Fruit fly (Drosophila melanogaster) whole organism, embryonic: ENCODE measurements around the gene CG17264.
A peak's percentile ranks its signal among the peaks of the same experiment; 100 is the strongest.

ENCODE experiments used
- Aef1 ChIP-seq: fragments of 200-800 bp; sonication (Bioruptor generic); IDR thresholded peaks from 3 replicates; pipeline ENCODE4 v1.3.6; 2022; ENCODE audit warnings: missing biosample characterization, missing genetic modification characterization
- BEAF-32 ChIP-seq: fragments of 200-800 bp; sonication (Bioruptor generic); optimal IDR thresholded peaks from 3 replicates; lab custom pipeline; 2017; ENCODE audit warnings: missing biosample characterization, missing genetic modification characterization, mild to moderate bottlenecking, moderate library complexity, missing genetic modification reagents
- Bgb ChIP-seq: fragments of 200-800 bp; sonication (Bioruptor generic); IDR thresholded peaks from 2 replicates; pipeline ENCODE4 v1.3.6; 2022; ENCODE audit warnings: missing biosample characterization, missing genetic modification characterization; ENCODE audit not compliant: partially characterized antibody
- Blimp-1 ChIP-seq: fragments of 200-800 bp; sonication (Bioruptor generic); optimal IDR thresholded peaks from 3 replicates; lab custom pipeline; 2018; ENCODE audit warnings: missing biosample characterization, missing genetic modification characterization, mild to moderate bottlenecking, moderate library complexity, missing genetic modification reagents
- CG10366 ChIP-seq: fragments of 200-800 bp; sonication (Bioruptor generic); IDR thresholded peaks from 2 replicates; pipeline ENCODE4 v1.3.6; 2022; ENCODE audit warnings: missing biosample characterization, missing genetic modification characterization
- CG10654 ChIP-seq: fragments of 200-800 bp; sonication (Bioruptor generic); optimal IDR thresholded peaks from 2 replicates; lab custom pipeline; 2016; ENCODE audit warnings: missing biosample characterization, missing genetic modification characterization
- CG12155 ChIP-seq: fragments of 200-800 bp; sonication (Bioruptor generic); optimal IDR thresholded peaks from 3 replicates; lab custom pipeline; 2016; ENCODE audit warnings: missing biosample characterization, missing genetic modification characterization
- CG12942 ChIP-seq: fragments of 200-800 bp; sonication (Bioruptor generic); optimal IDR thresholded peaks from 3 replicates; lab custom pipeline; 2016; ENCODE audit warnings: missing biosample characterization, missing genetic modification characterization
- CG13424 ChIP-seq: fragments of 200-800 bp; sonication (Bioruptor generic); optimal IDR thresholded peaks from 2 replicates; lab custom pipeline; 2019; ENCODE audit warnings: missing biosample characterization, mild to moderate bottlenecking, missing genetic modification characterization, moderate library complexity
- CG14441 ChIP-seq: fragments of 200-800 bp; sonication (Bioruptor generic); IDR thresholded peaks from 2 replicates; pipeline ENCODE4 v1.3.6; 2022; ENCODE audit warnings: missing biosample characterization, missing genetic modification characterization
- CG17186 ChIP-seq: fragments of 200-800 bp; sonication (Bioruptor generic); optimal IDR thresholded peaks from 3 replicates; lab custom pipeline; 2017; ENCODE audit warnings: missing biosample characterization, missing genetic modification reagents, missing genetic modification characterization
- CG17328 ChIP-seq: fragments of 200-800 bp; sonication (Bioruptor generic); IDR thresholded peaks from 2 replicates; pipeline ENCODE4 v1.3.6; 2022; ENCODE audit warnings: missing biosample characterization, missing genetic modification characterization
- CG17361 ChIP-seq: fragments of 200-800 bp; sonication (Bioruptor generic); IDR thresholded peaks from 3 replicates; pipeline ENCODE4 v1.3.6; 2022; ENCODE audit warnings: missing biosample characterization, missing genetic modification characterization
- CG17912 ChIP-seq: fragments of 200-800 bp; sonication (Bioruptor generic); optimal IDR thresholded peaks from 2 replicates; lab custom pipeline; 2018; ENCODE audit warnings: missing biosample characterization, mild to moderate bottlenecking, missing genetic modification characterization
- CG18262 ChIP-seq: fragments of 200-800 bp; optimal IDR thresholded peaks from 3 replicates; lab custom pipeline; 2019; ENCODE audit warnings: missing biosample characterization, mild to moderate bottlenecking, missing genetic modification characterization, moderate library complexity
- CG2120 ChIP-seq: fragments of 200-800 bp; sonication (Bioruptor generic); optimal IDR thresholded peaks from 3 replicates; lab custom pipeline; 2016; ENCODE audit warnings: missing biosample characterization, missing genetic modification characterization
- CG3281 ChIP-seq: fragments of 200-800 bp; sonication (Bioruptor generic); optimal IDR thresholded peaks from 3 replicates; lab custom pipeline; 2017; ENCODE audit warnings: missing biosample characterization, mild to moderate bottlenecking, missing genetic modification characterization
- CG34422 ChIP-seq: fragments of 200-800 bp; sonication (Bioruptor generic); IDR thresholded peaks from 3 replicates; pipeline ENCODE4 v1.3.6; 2022; ENCODE audit warnings: missing biosample characterization, missing genetic modification characterization
- CG4707 ChIP-seq: fragments of 200-800 bp; sonication (Bioruptor generic); optimal IDR thresholded peaks from 2 replicates; lab custom pipeline; 2018; ENCODE audit warnings: missing biosample characterization, mild to moderate bottlenecking, missing genetic modification characterization, moderate library complexity
- CG5245 ChIP-seq: fragments of 200-800 bp; sonication (Bioruptor generic); optimal IDR thresholded peaks from 3 replicates; lab custom pipeline; 2016; ENCODE audit warnings: missing biosample characterization, missing genetic modification characterization
- CG7963 ChIP-seq: fragments of 200-800 bp; sonication (Bioruptor generic); IDR thresholded peaks from 3 replicates; pipeline ENCODE4 v1.3.6; 2022; ENCODE audit warnings: missing biosample characterization, missing genetic modification characterization; ENCODE audit not compliant: partially characterized antibody
- CG8944 ChIP-seq: fragments of 200-800 bp; sonication (Bioruptor generic); optimal IDR thresholded peaks from 3 replicates; lab custom pipeline; 2016; ENCODE audit warnings: missing biosample characterization, missing genetic modification characterization
- CoRest ChIP-seq: fragments of 200-800 bp; sonication (Bioruptor generic); optimal IDR thresholded peaks from 3 replicates; lab custom pipeline; 2018; ENCODE audit warnings: missing biosample characterization, mild to moderate bottlenecking, missing genetic modification characterization, moderate library complexity
- D19B ChIP-seq: fragments of 200-800 bp; sonication (Bioruptor generic); optimal IDR thresholded peaks from 2 replicates; lab custom pipeline; 2017; ENCODE audit warnings: missing biosample characterization, mild to moderate bottlenecking, missing genetic modification characterization
- Doc2 ChIP-seq: fragments of 200-800 bp; sonication (Bioruptor generic); IDR thresholded peaks from 2 replicates; pipeline ENCODE4 v1.3.6; 2022; ENCODE audit warnings: missing biosample characterization, missing genetic modification characterization
- Fer2 ChIP-seq: fragments of 200-800 bp; sonication (Bioruptor generic); optimal IDR thresholded peaks from 2 replicates; lab custom pipeline; 2018; ENCODE audit warnings: missing biosample characterization, mild to moderate bottlenecking, missing genetic modification characterization, moderate library complexity
- GATAe ChIP-seq: fragments of 200-800 bp; sonication (Bioruptor generic); conservative IDR thresholded peaks from 2 replicates; pipeline ENCODE4 v1.3.6; 2022; ENCODE audit warnings: missing biosample characterization, missing genetic modification characterization
- HLH3B ChIP-seq: fragments of 200-800 bp; sonication (Bioruptor generic); IDR thresholded peaks from 2 replicates; pipeline ENCODE4 v1.3.6; 2022; ENCODE audit warnings: missing biosample characterization, missing genetic modification characterization
- Lim3 ChIP-seq: fragments of 200-800 bp; sonication (Bioruptor generic); IDR thresholded peaks from 2 replicates; pipeline ENCODE4 v1.3.6; 2022; ENCODE audit warnings: missing biosample characterization, missing genetic modification characterization
- Ptx1 ChIP-seq: fragments of 200-800 bp; sonication (Bioruptor generic); IDR thresholded peaks from 2 replicates; pipeline ENCODE4 v1.3.6; 2022; ENCODE audit warnings: missing biosample characterization, missing genetic modification characterization
- Stat92E ChIP-seq, 3 experiments: fragments of >200 bp in 2 of 3; fragments of 200-800 bp in 1 of 3; sonication (Bioruptor generic) in 1 of 3; optimal IDR thresholded peaks; 2 replicates each; lab custom pipeline; 2017 to 2019; ENCODE audit warnings: missing biosample characterization in 3 of 3, missing genetic modification characterization in 3 of 3, mild to moderate bottlenecking in 1 of 3, moderate library complexity in 1 of 3
- abd-A ChIP-seq: fragments of 200-800 bp; sonication (Bioruptor generic); optimal IDR thresholded peaks from 3 replicates; lab custom pipeline; 2019; ENCODE audit warnings: missing biosample characterization, mild to moderate bottlenecking, missing genetic modification characterization, moderate library complexity
- caup ChIP-seq: fragments of 200-800 bp; sonication (Bioruptor generic); optimal IDR thresholded peaks from 3 replicates; lab custom pipeline; 2017; ENCODE audit warnings: missing biosample characterization, mild to moderate bottlenecking, missing genetic modification characterization, moderate library complexity; ENCODE audit not compliant: severe bottlenecking
- dimm ChIP-seq: fragments of 200-800 bp; sonication (Bioruptor generic); IDR thresholded peaks from 2 replicates; pipeline ENCODE4 v1.3.6; 2022; ENCODE audit warnings: missing biosample characterization, missing genetic modification characterization
- esg ChIP-seq: fragments of 200-800 bp; sonication (Bioruptor generic); conservative IDR thresholded peaks from 2 replicates; pipeline ENCODE4 v1.3.6; 2022; ENCODE audit warnings: missing biosample characterization, missing genetic modification characterization
- eyg ChIP-seq: fragments of 200-800 bp; sonication (Bioruptor generic); optimal IDR thresholded peaks from 3 replicates; lab custom pipeline; 2016; ENCODE audit warnings: missing biosample characterization, missing genetic modification characterization
- fd96Cb ChIP-seq: fragments of 200-800 bp; sonication (Bioruptor generic); optimal IDR thresholded peaks from 2 replicates; lab custom pipeline; 2018; ENCODE audit warnings: missing biosample characterization, mild to moderate bottlenecking, missing genetic modification characterization, moderate library complexity
- fru ChIP-seq: fragments of >200 bp; optimal IDR thresholded peaks from 2 replicates; lab custom pipeline; 2017
- gfzf ChIP-seq: fragments of 200-800 bp; sonication (Bioruptor generic); optimal IDR thresholded peaks from 2 replicates; lab custom pipeline; 2016; ENCODE audit warnings: missing biosample characterization, mild to moderate bottlenecking, missing genetic modification characterization, moderate library complexity
- hth ChIP-seq: fragments of >200 bp; optimal IDR thresholded peaks from 2 replicates; lab custom pipeline; 2017; ENCODE audit warnings: inconsistent platforms
- kni ChIP-seq: fragments of 200-800 bp; sonication (Bioruptor generic); optimal IDR thresholded peaks from 3 replicates; lab custom pipeline; 2017; ENCODE audit warnings: mild to moderate bottlenecking, missing biosample characterization, missing genetic modification reagents, missing genetic modification characterization
- knrl ChIP-seq: fragments of 200-800 bp; sonication (Bioruptor generic); IDR thresholded peaks from 3 replicates; pipeline ENCODE4 v1.3.6; 2022; ENCODE audit warnings: missing biosample characterization, missing genetic modification characterization; ENCODE audit not compliant: partially characterized antibody
- lilli ChIP-seq: fragments of 200-800 bp; sonication (Bioruptor generic); optimal IDR thresholded peaks from 3 replicates; lab custom pipeline; 2016; ENCODE audit warnings: missing biosample characterization, missing genetic modification characterization
- lmd ChIP-seq: fragments of 200-800 bp; sonication (Bioruptor generic); IDR thresholded peaks from 2 replicates; pipeline ENCODE4 v1.3.6; 2022; ENCODE audit warnings: missing biosample characterization, missing genetic modification characterization
- lola ChIP-seq, 3 experiments: fragments of >200 bp in 2 of 3; fragments of 200-800 bp in 1 of 3; sonication (Bioruptor generic) in 1 of 3; optimal IDR thresholded peaks; 2 replicates each; lab custom pipeline; 2017 to 2019; ENCODE audit warnings: missing biosample characterization in 3 of 3, missing genetic modification characterization in 3 of 3, mild to moderate bottlenecking in 1 of 3, moderate library complexity in 1 of 3
- nerfin-1 ChIP-seq: fragments of 200-800 bp; sonication (Bioruptor generic); optimal IDR thresholded peaks from 3 replicates; lab custom pipeline; 2019; ENCODE audit warnings: missing biosample characterization, mild to moderate bottlenecking, missing genetic modification characterization, moderate library complexity
- row ChIP-seq: fragments of 200-800 bp; sonication (Bioruptor generic); IDR thresholded peaks from 3 replicates; pipeline ENCODE4 v1.3.6; 2022; ENCODE audit warnings: missing biosample characterization, missing genetic modification characterization
- schlank ChIP-seq: fragments of 200-800 bp; sonication (Bioruptor generic); optimal IDR thresholded peaks from 2 replicates; lab custom pipeline; 2018; ENCODE audit warnings: missing biosample characterization, mild to moderate bottlenecking, missing genetic modification characterization
- tin ChIP-seq: fragments of 200-800 bp; sonication (Bioruptor generic); optimal IDR thresholded peaks from 3 replicates; lab custom pipeline; 2016; ENCODE audit warnings: missing biosample characterization, missing genetic modification characterization
- ttk ChIP-seq: fragments of 200-800 bp; sonication (Bioruptor generic); IDR thresholded peaks from 2 replicates; pipeline ENCODE4 v2.1.2; 2022; ENCODE audit warnings: missing biosample characterization, missing genetic modification characterization

CG17264 gene

DNA sequence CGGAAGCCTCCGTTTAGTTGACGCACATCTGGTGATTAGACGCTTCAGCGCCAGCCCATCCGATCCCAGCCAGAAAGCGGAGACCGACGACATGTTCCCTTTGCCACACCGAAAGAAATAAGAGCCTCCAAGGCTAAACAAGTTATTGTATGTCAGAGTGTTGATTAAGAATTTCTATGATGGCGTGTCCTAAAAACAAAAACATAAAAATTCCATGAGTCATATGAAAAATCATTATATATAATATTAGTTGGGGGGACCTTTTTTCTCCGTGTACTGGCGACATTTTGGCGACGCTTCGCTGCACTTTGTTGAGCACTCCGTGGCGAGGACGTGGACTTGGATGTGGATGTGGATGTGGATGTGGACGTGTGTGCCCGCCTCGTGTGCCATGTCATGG is 5.5 kb upstream of the CG17264 start (continued):
- peak; percentile 42 for TF ChIP-seq CG18262 (tag; lab: Kevin White, UChicago)
- no peak for TF ChIP-seq GATAe (GFP tag; lab: Robert Waterston, UW)
- no peak for TF ChIP-seq knrl (GFP tag; lab: Robert Waterston, UW)
- TF ChIP-seq kni = no peak
- no peak for TF ChIP-seq CG3281 (GFP tag; lab: Kevin White, UChicago)
- peak; percentile 28 for TF ChIP-seq CG13424 (tag; lab: Kevin White, UChicago)
- no peak for TF ChIP-seq Lim3
- TF ChIP-seq CG12155 (GFP tag; lab: Kevin White, UChicago) = no peak
- TF ChIP-seq hth (lab: Kevin White, UChicago) = no peak
- no peak for TF ChIP-seq D19B (GFP tag; lab: Kevin White, UChicago)
- TF ChIP-seq CG17912 = no peak
- TF ChIP-seq esg (GFP tag; lab: Robert Waterston, UW) = peak; percentile 10; the same call in 1 of the 2 replicates
- peak; percentile 34 for TF ChIP-seq tin (GFP tag; lab: Kevin White, UChicago)
- no peak for TF ChIP-seq CG8944 (GFP tag; lab: Kevin White, UChicago)
- TF ChIP-seq CG4707 (GFP tag; lab: Kevin White, UChicago) = no peak
- peak; percentile 44; the same call in 1 of the 2 replicates for TF ChIP-seq lmd (GFP tag; lab: Robert Waterston, UW)
- 0 out of 2 replicates have a peak, but pooled peaks have one; percentile 23 for TF ChIP-seq ttk (GFP tag; lab: Robert Waterston, UW)
- TF ChIP-seq CG34422 (GFP tag; lab: Robert Waterston, UW) = no peak
- peak; percentile 9 for TF ChIP-seq lilli
- peak; percentile 51; the same call in 2 of the 3 replicates for TF ChIP-seq row
- no peak for TF ChIP-seq CG10654
- TF ChIP-seq BEAF-32 (GFP tag; lab: Kevin White, UChicago) = no peak
- TF ChIP-seq Fer2 (tag; lab: Kevin White, UChicago) = no peak
- no peak for TF ChIP-seq gfzf (GFP tag; lab: Kevin White, UChicago)
- no peak for TF ChIP-seq CG7963 (GFP tag; lab: Robert Waterston, UW)
- TF ChIP-seq CG14441 (GFP tag; lab: Robert Waterston, UW) = peak; percentile 23; the same call in 1 of the 2 replicates
- TF ChIP-seq fd96Cb (tag; lab: Kevin White, UChicago) = peak; percentile 32
- no peak for TF ChIP-seq dimm (GFP tag; lab: Robert Waterston, UW)
- 0 out of 3 replicates have a peak, but pooled peaks have one; percentile 16 for TF ChIP-seq Aef1 (GFP tag; lab: Robert Waterston, UW)
- no peak for TF ChIP-seq CG17186
- peak; percentile 37 for TF ChIP-seq Blimp-1 (GFP tag; lab: Kevin White, UChicago)
- TF ChIP-seq nerfin-1 (tag; lab: Kevin White, UChicago) = no peak
- no peak for TF ChIP-seq abd-A (tag; lab: Kevin White, UChicago)
- peak; percentile 33; the same call in 1 of the 2 replicates for TF ChIP-seq Ptx1
- no peak for TF ChIP-seq CG12942 (GFP tag; lab: Kevin White, UChicago)
- TF ChIP-seq CG2120 (GFP tag; lab: Kevin White, UChicago) = no peak
- no peak for TF ChIP-seq eyg
- TF ChIP-seq HLH3B = peak; percentile 50
- TF ChIP-seq schlank = no peak
- no peak for TF ChIP-seq Doc2 (GFP tag; lab: Robert Waterston, UW)
- no peak for TF ChIP-seq caup (GFP tag; lab: Kevin White, UChicago)
- peak; percentile 37 for TF ChIP-seq CG5245
- TF ChIP-seq fru = no peak
- peak; percentile 45; the same call in 1 of the 2 replicates for TF ChIP-seq CG17328 (GFP tag; lab: Robert Waterston, UW)
- peak in 1 of 3 experiments; percentile 42 for TF ChIP-seq lola (GFP tag; optimal IDR thresholded peaks at IDR 0.05; lab: Kevin White, UChicago)
- peak; percentile 7 for TF ChIP-seq CoRest (tag; lab: Kevin White, UChicago)
- TF ChIP-seq CG10366 = peak; percentile 14; the same call in 1 of the 2 replicates
- TF ChIP-seq Stat92E (GFP tag; optimal IDR thresholded peaks at IDR 0.05; lab: Kevin White, UChicago) = no peak
- 0 out of 3 replicates have a peak, but pooled peaks have one; percentile 36 for TF ChIP-seq CG17361 (GFP tag; lab: Robert Waterston, UW)
- TF ChIP-seq Bgb (GFP tag; lab: Robert Waterston, UW) = no peak
- TF ChIP-seq, all 482 proteins: peak for 80
